Fruit fly (Drosophila melanogaster) whole organism, embryonic: ENCODE data around the gene rb.

Experiments
- B-H2 ChIP-seq: fragments of 200-800 bp; sonication (Bioruptor generic); optimal IDR thresholded peaks from 2 replicates; lab custom pipeline; 2018; ENCODE audit warnings: missing biosample characterization, mild to moderate bottlenecking, missing genetic modification characterization
- BtbVII ChIP-seq: fragments of 200-800 bp; sonication (Bioruptor generic); optimal IDR thresholded peaks from 3 replicates; lab custom pipeline; 2017; ENCODE audit warnings: missing biosample characterization, mild to moderate bottlenecking, missing genetic modification characterization
- CG11398 ChIP-seq: fragments of 200-800 bp; sonication (Bioruptor generic); optimal IDR thresholded peaks from 2 replicates; lab custom pipeline; 2016; ENCODE audit warnings: missing biosample characterization, missing genetic modification characterization
- CG12391 ChIP-seq: fragments of 200-800 bp; sonication (Bioruptor generic); optimal IDR thresholded peaks from 3 replicates; lab custom pipeline; 2018; ENCODE audit warnings: missing biosample characterization, mild to moderate bottlenecking, missing genetic modification characterization, moderate library complexity
- CG13424 ChIP-seq: fragments of 200-800 bp; sonication (Bioruptor generic); optimal IDR thresholded peaks from 2 replicates; lab custom pipeline; 2019; ENCODE audit warnings: missing biosample characterization, mild to moderate bottlenecking, missing genetic modification characterization, moderate library complexity
- CG15269 ChIP-seq: fragments of 200-800 bp; sonication (Bioruptor generic); optimal IDR thresholded peaks from 2 replicates; lab custom pipeline; 2018; ENCODE audit warnings: missing biosample characterization, mild to moderate bottlenecking, missing genetic modification characterization, moderate library complexity
- CG15479 ChIP-seq: fragments of 200-800 bp; sonication (Bioruptor generic); optimal IDR thresholded peaks from 3 replicates; lab custom pipeline; 2019; ENCODE audit warnings: missing biosample characterization, mild to moderate bottlenecking, missing genetic modification characterization, moderate library complexity
- CG1647 ChIP-seq: fragments of 200-800 bp; sonication (Bioruptor generic); optimal IDR thresholded peaks from 3 replicates; lab custom pipeline; 2016; ENCODE audit warnings: missing biosample characterization, missing genetic modification characterization
- CG17186 ChIP-seq: fragments of 200-800 bp; sonication (Bioruptor generic); optimal IDR thresholded peaks from 3 replicates; lab custom pipeline; 2017; ENCODE audit warnings: missing biosample characterization, missing genetic modification reagents, missing genetic modification characterization
- CG3407 ChIP-seq: fragments of 200-800 bp; sonication (Bioruptor generic); optimal IDR thresholded peaks from 2 replicates; lab custom pipeline; 2018; ENCODE audit warnings: missing biosample characterization, mild to moderate bottlenecking, missing genetic modification characterization
- CG4328 ChIP-seq: fragments of 200-800 bp; sonication (Bioruptor generic); optimal IDR thresholded peaks from 3 replicates; lab custom pipeline; 2017; ENCODE audit warnings: missing biosample characterization, missing genetic modification reagents, missing genetic modification characterization
- CG4820 ChIP-seq: fragments of 200-800 bp; sonication (Bioruptor generic); optimal IDR thresholded peaks from 3 replicates; lab custom pipeline; 2016; ENCODE audit warnings: missing biosample characterization, missing genetic modification characterization
- CG6813 ChIP-seq: fragments of 200-800 bp; sonication (Bioruptor generic); optimal IDR thresholded peaks from 2 replicates; lab custom pipeline; 2017; ENCODE audit warnings: missing biosample characterization, missing genetic modification characterization, mild to moderate bottlenecking, moderate library complexity, missing genetic modification reagents
- CG7271 ChIP-seq: fragments of 200-800 bp; sonication (Bioruptor generic); optimal IDR thresholded peaks from 2 replicates; lab custom pipeline; 2018; ENCODE audit warnings: missing biosample characterization, mild to moderate bottlenecking, missing genetic modification characterization, moderate library complexity
- CG8089 ChIP-seq: fragments of 200-800 bp; sonication (Bioruptor generic); optimal IDR thresholded peaks from 3 replicates; lab custom pipeline; 2016; ENCODE audit warnings: missing biosample characterization, missing genetic modification characterization
- CG8478 ChIP-seq: fragments of >200 bp; optimal IDR thresholded peaks from 2 replicates; lab custom pipeline; 2018
- CG9797 ChIP-seq: fragments of 200-800 bp; sonication (Bioruptor generic); optimal IDR thresholded peaks from 3 replicates; lab custom pipeline; 2018; ENCODE audit warnings: missing biosample characterization, mild to moderate bottlenecking, missing genetic modification characterization
- CTCF ChIP-seq: fragments of 200-800 bp; sonication (Bioruptor generic); optimal IDR thresholded peaks from 2 replicates; lab custom pipeline; 2017; ENCODE audit warnings: missing biosample characterization, mild to moderate bottlenecking, missing genetic modification characterization, moderate library complexity
- Dad ChIP-seq: fragments of 200-800 bp; sonication (Bioruptor generic); optimal IDR thresholded peaks from 3 replicates; lab custom pipeline; 2016; ENCODE audit warnings: missing biosample characterization, missing genetic modification characterization
- Doc2 ChIP-seq: fragments of 200-800 bp; sonication (Bioruptor generic); IDR thresholded peaks from 2 replicates; pipeline ENCODE4 v1.3.6; 2022; ENCODE audit warnings: missing biosample characterization, missing genetic modification characterization
- Drgx ChIP-seq: fragments of 200-800 bp; sonication (Bioruptor generic); IDR thresholded peaks from 2 replicates; pipeline ENCODE4 v1.3.6; 2022; ENCODE audit warnings: missing biosample characterization, missing genetic modification characterization
- Elba2 ChIP-seq: fragments of 200-800 bp; sonication (Bioruptor generic); optimal IDR thresholded peaks from 3 replicates; lab custom pipeline; 2016; ENCODE audit warnings: missing biosample characterization, missing genetic modification characterization
- Hsf ChIP-seq: fragments of 200-800 bp; sonication (Bioruptor generic); optimal IDR thresholded peaks from 3 replicates; lab custom pipeline; 2016; ENCODE audit warnings: missing biosample characterization, missing genetic modification characterization
- Kr ChIP-seq: fragments of 200-800 bp; sonication (Bioruptor generic); optimal IDR thresholded peaks from 2 replicates; lab custom pipeline; 2017; ENCODE audit warnings: missing biosample characterization, mild to moderate bottlenecking, missing genetic modification characterization
- Optix ChIP-seq: fragments of 200-800 bp; sonication (Bioruptor generic); IDR thresholded peaks from 3 replicates; pipeline ENCODE4 v1.3.6; 2022; ENCODE audit warnings: missing biosample characterization, missing genetic modification characterization
- Ptx1 ChIP-seq: fragments of 200-800 bp; sonication (Bioruptor generic); IDR thresholded peaks from 2 replicates; pipeline ENCODE4 v1.3.6; 2022; ENCODE audit warnings: missing biosample characterization, missing genetic modification characterization
- Rx ChIP-seq: fragments of 200-800 bp; sonication (Bioruptor generic); IDR thresholded peaks from 2 replicates; pipeline ENCODE4 v1.3.6; 2022; ENCODE audit warnings: missing biosample characterization, missing genetic modification characterization
- Vsx1 ChIP-seq: fragments of 200-800 bp; sonication (Bioruptor generic); optimal IDR thresholded peaks from 2 replicates; lab custom pipeline; 2017; ENCODE audit warnings: missing biosample characterization, mild to moderate bottlenecking, missing genetic modification characterization, missing genetic modification reagents
- YL-1 ChIP-seq: fragments of 200-800 bp; sonication (Bioruptor generic); optimal IDR thresholded peaks from 3 replicates; lab custom pipeline; 2017; ENCODE audit warnings: missing biosample characterization, mild to moderate bottlenecking, missing genetic modification characterization
- az2 ChIP-seq: fragments of 200-800 bp; sonication (Bioruptor generic); optimal IDR thresholded peaks from 3 replicates; lab custom pipeline; 2016; ENCODE audit warnings: missing biosample characterization, missing genetic modification characterization
- bcd ChIP-seq: fragments of 200-800 bp; sonication (Bioruptor generic); optimal IDR thresholded peaks from 2 replicates; lab custom pipeline; 2017; ENCODE audit warnings: missing biosample characterization, mild to moderate bottlenecking, missing genetic modification characterization
- br ChIP-seq: fragments of >200 bp; optimal IDR thresholded peaks from 2 replicates; lab custom pipeline; 2017
- chinmo ChIP-seq: fragments of 200-800 bp; sonication (Bioruptor generic); IDR thresholded peaks from 4 replicates; pipeline ENCODE4 v1.3.6; 2022; ENCODE audit warnings: missing biosample characterization, missing genetic modification characterization; ENCODE audit not compliant: partially characterized antibody
- corto ChIP-seq: fragments of 200-800 bp; sonication (Bioruptor generic); optimal IDR thresholded peaks from 2 replicates; lab custom pipeline; 2016; ENCODE audit warnings: missing biosample characterization, mild to moderate bottlenecking, missing genetic modification characterization, moderate library complexity
- dysf ChIP-seq: fragments of 200-800 bp; sonication (Bioruptor generic); IDR thresholded peaks from 3 replicates; pipeline ENCODE4 v1.3.6; 2022; ENCODE audit warnings: missing biosample characterization, missing genetic modification characterization
- eyg ChIP-seq: fragments of 200-800 bp; sonication (Bioruptor generic); optimal IDR thresholded peaks from 3 replicates; lab custom pipeline; 2016; ENCODE audit warnings: missing biosample characterization, missing genetic modification characterization
- fd102C ChIP-seq: fragments of 200-800 bp; sonication (Bioruptor generic); optimal IDR thresholded peaks from 2 replicates; lab custom pipeline; 2018; ENCODE audit warnings: missing biosample characterization, mild to moderate bottlenecking, missing genetic modification characterization, moderate library complexity
- fd64A ChIP-seq: fragments of 200-800 bp; sonication (Bioruptor generic); optimal IDR thresholded peaks from 3 replicates; lab custom pipeline; 2018; ENCODE audit warnings: missing biosample characterization, mild to moderate bottlenecking, missing genetic modification characterization
- fru ChIP-seq: fragments of >200 bp; optimal IDR thresholded peaks from 2 replicates; lab custom pipeline; 2017
- fu2 ChIP-seq: fragments of 200-800 bp; sonication (Bioruptor generic); optimal IDR thresholded peaks from 2 replicates; lab custom pipeline; 2016; ENCODE audit warnings: missing biosample characterization, missing genetic modification characterization
- gem ChIP-seq: fragments of 200-800 bp; sonication (Bioruptor generic); optimal IDR thresholded peaks from 2 replicates; lab custom pipeline; 2019; ENCODE audit warnings: missing biosample characterization, mild to moderate bottlenecking, missing genetic modification characterization, moderate library complexity
- gro ChIP-seq: fragments of 200-800 bp; sonication (Bioruptor generic); optimal IDR thresholded peaks from 2 replicates; lab custom pipeline; 2016; ENCODE audit warnings: missing biosample characterization, missing genetic modification characterization
- hkb ChIP-seq, 2 experiments: fragments of 200-800 bp in 1 of 2; fragments of >200 bp in 1 of 2; sonication (Bioruptor generic) in 1 of 2; IDR thresholded peaks in 1 of 2; optimal IDR thresholded peaks in 1 of 2; 2 replicates each; pipeline versions ENCODE4 v1.3.6 to Lab custom; 2017 to 2022; ENCODE audit warnings: missing biosample characterization in 1 of 2, missing genetic modification characterization in 1 of 2
- hth ChIP-seq: fragments of >200 bp; optimal IDR thresholded peaks from 2 replicates; lab custom pipeline; 2017; ENCODE audit warnings: inconsistent platforms
- inv ChIP-seq: fragments of 200-800 bp; sonication (Bioruptor generic); IDR thresholded peaks from 2 replicates; pipeline ENCODE4 v1.3.6; 2022; ENCODE audit warnings: missing biosample characterization, missing genetic modification characterization; ENCODE audit not compliant: partially characterized antibody
- jigr1 ChIP-seq: fragments of 200-800 bp; sonication (Bioruptor generic); IDR thresholded peaks from 3 replicates; pipeline ENCODE4 v1.3.6; 2022; ENCODE audit warnings: missing biosample characterization, missing genetic modification characterization
- onecut ChIP-seq: fragments of 200-800 bp; sonication (Bioruptor generic); IDR thresholded peaks from 2 replicates; pipeline ENCODE4 v1.3.6; 2022; ENCODE audit warnings: missing biosample characterization, missing genetic modification characterization
- otp ChIP-seq: fragments of 200-800 bp; sonication (Bioruptor generic); IDR thresholded peaks from 3 replicates; pipeline ENCODE4, ENCODE4 v1.3.6; 2022; ENCODE audit warnings: missing biosample characterization, missing genetic modification characterization
- seq ChIP-seq: fragments of 200-800 bp; sonication (Bioruptor generic); IDR thresholded peaks from 2 replicates; pipeline ENCODE4 v1.3.6; 2022; ENCODE audit warnings: missing biosample characterization, missing genetic modification characterization
- so ChIP-seq: fragments of 200-800 bp; sonication (Bioruptor generic); IDR thresholded peaks from 3 replicates; pipeline ENCODE4 v1.3.6; 2022; ENCODE audit warnings: missing biosample characterization, missing genetic modification characterization
- sr ChIP-seq: fragments of 200-800 bp; sonication (Bioruptor generic); IDR thresholded peaks from 3 replicates; pipeline ENCODE4 v1.3.6; 2022; ENCODE audit warnings: missing biosample characterization, missing genetic modification characterization
- trem ChIP-seq: fragments of 200-800 bp; optimal IDR thresholded peaks from 3 replicates; lab custom pipeline; 2019; ENCODE audit warnings: missing biosample characterization, mild to moderate bottlenecking, missing genetic modification characterization, moderate library complexity
- usp ChIP-seq: fragments of >200 bp; optimal IDR thresholded peaks from 2 replicates; lab custom pipeline; 2017; ENCODE audit warnings: missing biosample characterization, missing genetic modification characterization

Gene rb

DNA sequence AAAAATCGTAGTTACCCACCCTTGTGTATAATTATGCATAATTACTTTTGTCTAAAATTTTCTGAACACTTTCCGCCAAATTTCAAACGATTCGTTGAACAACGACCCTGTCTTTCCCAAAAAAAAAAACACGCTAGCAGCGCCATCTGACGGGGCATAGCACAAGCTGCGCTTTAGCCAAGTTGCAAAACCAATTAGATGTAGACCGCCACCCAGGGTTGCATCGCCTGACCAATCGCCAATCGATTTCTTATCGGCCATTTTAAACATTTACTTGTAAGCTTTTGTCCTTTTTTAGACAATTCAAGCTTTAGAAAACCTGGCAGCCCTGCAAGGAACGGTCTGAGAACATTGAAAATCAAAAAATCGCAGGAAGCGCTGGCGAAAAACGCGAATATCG, 10.5 kb downstream of the rb start, which contains the start of gene CG3556 (continued):
- peak; percentile 23 for TF ChIP-seq fu2 (GFP tag; lab: Kevin White, UChicago)
- TF ChIP-seq eyg (GFP tag; lab: Kevin White, UChicago): no peak
- no peak for TF ChIP-seq br (lab: Kevin White, UChicago)
- 0 out of 3 replicates have a peak, but pooled peaks have one; percentile 30 for TF ChIP-seq so (GFP tag; lab: Robert Waterston, UW)
- no peak for TF ChIP-seq usp (GFP tag; lab: Kevin White, UChicago)
- peak; percentile 94 for TF ChIP-seq CTCF (GFP tag; lab: Kevin White, UChicago)
- TF ChIP-seq Elba2: no peak
- TF ChIP-seq CG17186 (GFP tag; lab: Kevin White, UChicago): peak; percentile 19
- TF ChIP-seq chinmo (GFP tag; lab: Robert Waterston, UW): 0 out of 4 replicates have a peak, but pooled peaks have one; percentile 31
- no peak for TF ChIP-seq CG7271 (tag; lab: Kevin White, UChicago)
- TF ChIP-seq CG12391 (tag; lab: Kevin White, UChicago): peak; percentile 44
- TF ChIP-seq dysf (GFP tag; lab: Robert Waterston, UW): peak; percentile 55; the same call in 2 of the 3 replicates
- TF ChIP-seq fru (lab: Kevin White, UChicago): no peak
- no peak for TF ChIP-seq Vsx1 (GFP tag; lab: Kevin White, UChicago)
- TF ChIP-seq BtbVII (GFP tag; lab: Kevin White, UChicago): no peak
- peak; percentile 35 for TF ChIP-seq CG6813
- no peak for TF ChIP-seq hth (lab: Kevin White, UChicago)
- no peak for TF ChIP-seq gem (tag; lab: Kevin White, UChicago)
- no peak for TF ChIP-seq CG15479
- no peak for TF ChIP-seq CG1647 (GFP tag; lab: Kevin White, UChicago)
- TF ChIP-seq Dad (GFP tag; lab: Kevin White, UChicago): no peak
- TF ChIP-seq Kr (GFP tag; lab: Kevin White, UChicago): no peak
- TF ChIP-seq gro (GFP tag; lab: Kevin White, UChicago): peak; percentile 11
- TF ChIP-seq CG4820 (GFP tag; lab: Kevin White, UChicago): no peak
- TF ChIP-seq Ptx1 (GFP tag; lab: Robert Waterston, UW): peak; percentile 57
- TF ChIP-seq inv (GFP tag; lab: Robert Waterston, UW): peak; percentile 38; the same call in 1 of the 2 replicates
- peak; percentile 56 for TF ChIP-seq hkb (optimal IDR thresholded peaks at IDR 0.05; lab: Kevin White, UChicago)
- TF ChIP-seq hkb (GFP tag; IDR thresholded peaks at IDR 0.05; lab: Robert Waterston, UW): peak; percentile 51
- TF ChIP-seq onecut: peak; percentile 69
- no peak for TF ChIP-seq seq
- TF ChIP-seq YL-1 (GFP tag; lab: Kevin White, UChicago): no peak
- peak; percentile 30; the same call in 1 of the 3 replicates for TF ChIP-seq sr (GFP tag; lab: Robert Waterston, UW)
- no peak for TF ChIP-seq CG15269 (tag; lab: Kevin White, UChicago)
- TF ChIP-seq fd64A: no peak
- peak; percentile 15 for TF ChIP-seq az2 (GFP tag; lab: Kevin White, UChicago)
- peak; percentile 58; the same call in 1 of the 3 replicates for TF ChIP-seq otp (GFP tag; lab: Robert Waterston, UW)
- TF ChIP-seq CG11398 (GFP tag; lab: Kevin White, UChicago): no peak
- no peak for TF ChIP-seq CG8478 (lab: Kevin White, UChicago)
- peak; percentile 27 for TF ChIP-seq Hsf (GFP tag; lab: Kevin White, UChicago)
- TF ChIP-seq B-H2: no peak
- TF ChIP-seq Rx (GFP tag; lab: Robert Waterston, UW): peak; percentile 29; the same call in 1 of the 2 replicates
- TF ChIP-seq trem (tag; lab: Kevin White, UChicago): peak; percentile 1
- no peak for TF ChIP-seq Doc2
- TF ChIP-seq CG3407 (GFP tag; lab: Kevin White, UChicago): peak; percentile 34
- TF ChIP-seq jigr1 (GFP tag; lab: Robert Waterston, UW): no peak
- no peak for TF ChIP-seq CG4328 (GFP tag; lab: Kevin White, UChicago)
- TF ChIP-seq Optix: 0 out of 3 replicates have a peak, but pooled peaks have one; percentile 40
- no peak for TF ChIP-seq fd102C (GFP tag; lab: Kevin White, UChicago)
- no peak for TF ChIP-seq bcd (GFP tag; lab: Kevin White, UChicago)
- TF ChIP-seq Drgx (GFP tag; lab: Robert Waterston, UW): no peak
- no peak for TF ChIP-seq CG8089
- TF ChIP-seq CG9797 (GFP tag; lab: Kevin White, UChicago): peak; percentile 48
- no peak for TF ChIP-seq corto (GFP tag; lab: Kevin White, UChicago)
- TF ChIP-seq CG13424 (tag; lab: Kevin White, UChicago): peak; percentile 47
